Worm (Caenorhabditis elegans) whole organism, L1 larva: ENCODE measurements around the gene dao-4.

ENCODE experiments used
- dpl-1 ChIP-seq, 3 experiments: fragments of 150-350 bp in 2 of 3; sonication (generic microtip) in 1 of 3; optimal IDR thresholded peaks; 2 replicates each; lab custom pipeline; 2014 to 2017; ENCODE audit warnings: missing biosample characterization in 3 of 3, missing genetic modification characterization in 3 of 3, missing genetic modification reagents in 3 of 3
- efl-1 ChIP-seq, 4 experiments: fragments of 150-350 bp; optimal IDR thresholded peaks in 3 of 4; peaks in 1 of 4; 1 replicate in 1 of 4; 2 replicates in 3 of 4; lab custom pipeline; 2014; ENCODE audit warnings: missing biosample characterization in 2 of 4, missing genetic modification characterization in 2 of 4, missing genetic modification reagents in 2 of 4
- egl-13 ChIP-seq: sonication (generic microtip); optimal IDR thresholded peaks from 2 replicates; lab custom pipeline; 2016; ENCODE audit warnings: missing genotype, missing genetic modification reagents, missing genetic modification characterization, missing compliant biosample characterization
- elt-2 ChIP-seq: sonication (generic microtip); optimal IDR thresholded peaks from 2 replicates; lab custom pipeline; 2016; ENCODE audit warnings: missing genetic modification characterization, mild to moderate bottlenecking, inconsistent platforms, missing compliant biosample characterization, missing genetic modification reagents
- lir-3 ChIP-seq: sonication (generic microtip); optimal IDR thresholded peaks from 2 replicates; lab custom pipeline; 2016; ENCODE audit warnings: mild to moderate bottlenecking, missing genetic modification characterization, moderate library complexity, missing compliant biosample characterization; ENCODE audit not compliant: poor library complexity
- nhr-237 ChIP-seq: fragments of 150-350 bp; optimal IDR thresholded peaks from 2 replicates; lab custom pipeline; 2014; ENCODE audit warnings: missing biosample characterization, missing genetic modification characterization
- nhr-76 ChIP-seq: sonication (generic microtip); optimal IDR thresholded peaks from 2 replicates; lab custom pipeline; 2017; ENCODE audit warnings: missing biosample characterization, missing genetic modification characterization
- pag-3 ChIP-seq: sonication (generic microtip); optimal IDR thresholded peaks from 2 replicates; lab custom pipeline; 2017; ENCODE audit warnings: missing genetic modification characterization, mild to moderate bottlenecking, missing compliant biosample characterization, antibody characterized with exemption, borderline replicate concordance; ENCODE audit not compliant: insufficient read depth
- tbx-2 ChIP-seq: sonication (generic microtip); optimal IDR thresholded peaks from 2 replicates; lab custom pipeline; 2016; ENCODE audit warnings: missing genetic modification characterization, missing compliant biosample characterization
- zip-4 ChIP-seq: fragments of 200-800 bp; sonication (Bioruptor generic); optimal IDR thresholded peaks from 2 replicates; lab custom pipeline; 2018; ENCODE audit warnings: mild to moderate bottlenecking, missing genetic modification characterization, moderate library complexity, missing compliant biosample characterization

ce11 chrX:10060475-10061011 is 14.5 kb upstream of the dao-4 start, which contains the start of gene ZC373.3:
- TF ChIP-seq egl-13 (tag; lab: Kevin White, UChicago) (no peak), tbx-2 (no peak), nhr-76 (no peak), pag-3 (no peak), elt-2 (tag; lab: Kevin White, UChicago) (no peak), dpl-1 (GFP tag; optimal IDR thresholded peaks at IDR 0.05; lab: Kevin White, UChicago) (no peak), efl-1 (optimal IDR thresholded peaks at IDR 0.05; lab: Kevin White, UChicago) (no peak), efl-1 (GFP tag; optimal IDR thresholded peaks at IDR 0.05 in 1 of 2; lab: Kevin White, UChicago) (no peak), zip-4 (GFP tag; lab: Kevin White, UChicago) (no peak), nhr-237 (tag; lab: Kevin White, UChicago) (no peak), lir-3 (tag; lab: Kevin White, UChicago) (no peak)
